Fruit fly (Drosophila melanogaster) whole organism: ENCODE measurements around the gene MED18.
A peak's percentile ranks its signal among the peaks of the same experiment; 100 is the strongest.

Experiments used
- CG8478 ChIP-seq: fragments of >200 bp; optimal IDR thresholded peaks from 2 replicates; lab custom pipeline; 2018; ENCODE audit warnings: inconsistent platforms
- Dll ChIP-seq: fragments of >200 bp; optimal IDR thresholded peaks from 2 replicates; lab custom pipeline; 2017
- EcR ChIP-seq, 2 experiments: fragments of >200 bp; optimal IDR thresholded peaks; 2 replicates each; lab custom pipeline; 2017; ENCODE audit warnings: missing biosample characterization in 2 of 2, missing genetic modification characterization in 2 of 2, missing genetic modification reagents in 2 of 2
- pan ChIP-seq: fragments of >200 bp; optimal IDR thresholded peaks from 2 replicates; lab custom pipeline; 2017
- psq ChIP-seq: fragments of >200 bp; optimal IDR thresholded peaks from 2 replicates; lab custom pipeline; 2017
- usp ChIP-seq: fragments of >200 bp; optimal IDR thresholded peaks from 2 replicates; lab custom pipeline; 2017; ENCODE audit warnings: missing biosample characterization, missing genetic modification characterization, mixed read lengths

dm6 chrX:1861620-1862184 lies 4.0 kb upstream of the MED18 start, which contains the start of gene deltaCOP:
- TF ChIP-seq usp (GFP tag; lab: Kevin White, UChicago) (no peak), pan (lab: Kevin White, UChicago) (peak; percentile 70), EcR (GFP tag; optimal IDR thresholded peaks at IDR 0.05; lab: Kevin White, UChicago) (no peak), CG8478 (no peak), Dll (lab: Kevin White, UChicago) (no peak), psq (no peak)
